Fruit fly (Drosophila melanogaster): ENCODE results near the gene CG2614.

DNA sequence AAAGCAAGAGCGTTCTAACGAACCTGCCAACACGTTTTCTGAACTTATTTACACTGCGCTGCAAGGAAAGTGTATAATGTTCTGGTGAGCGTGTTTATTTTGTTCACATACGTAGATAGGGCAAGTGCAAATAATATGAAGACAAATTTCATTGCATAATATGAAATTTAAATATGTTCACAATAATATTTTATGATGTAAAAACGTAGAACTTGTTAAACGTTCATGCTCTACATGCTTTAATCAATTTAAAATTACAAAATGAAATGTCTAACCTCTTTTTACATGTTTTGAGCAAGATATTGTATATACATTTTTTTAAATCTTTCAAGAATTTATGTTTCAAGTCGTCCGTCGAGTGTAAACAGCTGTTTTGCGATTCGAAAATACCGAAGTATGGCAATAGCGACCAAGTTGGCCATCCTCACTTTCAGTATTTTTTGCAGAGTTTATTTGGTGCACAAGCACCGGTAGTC, 10.8 kb upstream of the CG2614 start, which contains the start of the genes phr6-4 and CG2608:
- no peak for TF ChIP-seq psq (optimal IDR thresholded peaks at IDR 0.05)
- TF ChIP-seq h (optimal IDR thresholded peaks at IDR 0.05) = no peak

Data from Kc167 (cell line).